Worm (Caenorhabditis elegans) whole organism, L3 larva: ENCODE data around the gene C42C1.12.

Source experiments
- ama-1 ChIP-seq: fragments of 150-350 bp; optimal IDR thresholded peaks from 2 replicates; lab custom pipeline; 2018
- ceh-16 ChIP-seq: sonication (generic microtip); optimal IDR thresholded peaks from 2 replicates; lab custom pipeline; 2017; ENCODE audit warnings: missing biosample characterization, missing genetic modification characterization
- ceh-82 ChIP-seq: fragments of 150-350 bp; optimal IDR thresholded peaks from 2 replicates; lab custom pipeline; 2014; ENCODE audit warnings: missing biosample characterization, missing genetic modification characterization
- egl-27 ChIP-seq: sonication (generic microtip); optimal IDR thresholded peaks from 4 replicates; lab custom pipeline; 2017; ENCODE audit warnings: missing biosample characterization, missing genetic modification reagents, missing genetic modification characterization
- nhr-237 ChIP-seq: fragments of 150-350 bp; optimal IDR thresholded peaks from 2 replicates; lab custom pipeline; 2014; ENCODE audit warnings: missing biosample characterization, missing genetic modification characterization

DNA sequence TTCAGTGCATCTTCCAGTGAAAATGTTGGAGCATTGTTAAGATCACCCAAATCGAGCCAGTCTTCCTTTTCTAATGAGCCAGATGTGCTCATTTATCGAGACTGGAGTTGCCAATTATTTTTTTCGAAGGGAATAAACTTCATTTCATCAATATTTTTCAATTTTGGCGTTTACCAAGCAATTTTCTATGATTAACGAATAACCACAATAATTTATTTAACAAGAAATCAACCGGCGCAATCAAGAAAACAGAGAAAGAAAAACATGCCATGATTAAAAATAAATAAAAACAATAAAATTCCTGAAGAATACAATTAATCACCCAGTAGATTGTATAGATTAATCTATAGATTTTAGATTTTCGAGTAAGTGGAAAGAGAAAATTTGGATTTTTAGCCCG is 6.1 kb downstream of the C42C1.12 start, which contains the start of gene vps-8:
- TF ChIP-seq ceh-16 (no peak), ama-1 (lab: Kevin White, UChicago) (no peak), egl-27 (no peak), nhr-237 (no peak), ceh-82 (tag; lab: Kevin White, UChicago) (no peak)
